Worm (Caenorhabditis elegans): ENCODE measurements around the gene erd-2.2.

Gene erd-2.2

DNA sequence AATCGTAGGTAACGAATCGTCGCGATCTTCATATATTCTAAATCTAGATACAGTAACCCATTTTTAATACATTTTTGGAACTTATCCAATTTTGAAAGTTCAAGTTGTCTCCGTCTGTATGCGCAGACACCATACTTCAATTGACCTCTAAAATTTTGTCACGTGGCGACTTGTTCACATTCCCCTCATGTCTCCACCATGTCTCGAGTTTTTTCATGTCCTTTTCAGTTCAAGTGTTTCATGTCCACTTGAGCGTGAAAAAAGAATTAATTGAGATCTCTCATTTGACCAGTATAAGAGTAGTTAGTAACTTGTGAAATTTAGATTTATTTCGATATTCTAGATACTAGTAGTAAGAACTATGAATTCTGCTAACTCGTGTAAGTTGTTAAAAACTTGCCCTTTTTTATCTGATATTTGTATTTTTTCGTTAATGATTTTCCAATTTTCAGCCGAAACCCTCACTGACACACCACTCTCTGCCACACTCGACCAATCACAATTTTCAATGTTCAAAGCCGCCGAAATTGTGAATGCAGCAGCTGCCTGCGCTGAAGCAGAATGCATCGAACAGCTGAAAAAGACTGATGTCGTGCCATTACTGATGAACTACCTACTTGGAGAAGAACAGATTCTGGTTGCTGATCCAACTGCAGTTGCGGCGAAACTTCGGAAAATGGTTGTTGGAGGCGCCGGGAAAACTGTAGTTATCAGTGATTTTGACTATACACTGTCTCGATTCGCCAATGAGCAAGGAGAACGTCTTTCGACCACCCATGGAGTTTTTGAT, 44.9 kb downstream of the erd-2.2 start (continued):
- no peak for TF ChIP-seq skn-1 (tag; optimal IDR thresholded peaks at IDR 0.05)
- no peak for TF ChIP-seq mxl-3 (GFP tag; optimal IDR thresholded peaks at IDR 0.05)
- no peak for TF ChIP-seq rbr-2 (tag; optimal IDR thresholded peaks at IDR 0.05)
- peak; percentile 25 for TF ChIP-seq nhr-10 (tag; optimal IDR thresholded peaks at IDR 0.05)
- no peak for TF ChIP-seq ZK546.5 (tag; optimal IDR thresholded peaks at IDR 0.05)
- TF ChIP-seq mep-1 (tag; optimal IDR thresholded peaks at IDR 0.05), result peak; percentile 15
- no peak for TF ChIP-seq nhr-237 (tag; optimal IDR thresholded peaks at IDR 0.05)
- TF ChIP-seq lim-7 (GFP tag; IDR thresholded peaks at IDR 0.05), result 0 out of 2 replicates have a peak, but pooled peaks have one; percentile 31
- no peak for TF ChIP-seq ceh-62 (tag; optimal IDR thresholded peaks at IDR 0.05)
- peak in 1 of 2 experiments; percentile 68 for TF ChIP-seq unc-62 (GFP tag; optimal IDR thresholded peaks at IDR 0.05 in 1 of 2)
- TF ChIP-seq unc-62 (tag; optimal IDR thresholded peaks at IDR 0.05), result no peak
- peak; percentile 12 for TF ChIP-seq nhr-25 (tag; optimal IDR thresholded peaks at IDR 0.05; ENCODE audit: borderline replicate concordance, insufficient read depth)
- TF ChIP-seq hlh-30 (tag; optimal IDR thresholded peaks at IDR 0.05; ENCODE audit: insufficient read depth), result peak; percentile 88
- TF ChIP-seq daf-8 (GFP tag; IDR thresholded peaks at IDR 0.05), result no peak

DNA sequence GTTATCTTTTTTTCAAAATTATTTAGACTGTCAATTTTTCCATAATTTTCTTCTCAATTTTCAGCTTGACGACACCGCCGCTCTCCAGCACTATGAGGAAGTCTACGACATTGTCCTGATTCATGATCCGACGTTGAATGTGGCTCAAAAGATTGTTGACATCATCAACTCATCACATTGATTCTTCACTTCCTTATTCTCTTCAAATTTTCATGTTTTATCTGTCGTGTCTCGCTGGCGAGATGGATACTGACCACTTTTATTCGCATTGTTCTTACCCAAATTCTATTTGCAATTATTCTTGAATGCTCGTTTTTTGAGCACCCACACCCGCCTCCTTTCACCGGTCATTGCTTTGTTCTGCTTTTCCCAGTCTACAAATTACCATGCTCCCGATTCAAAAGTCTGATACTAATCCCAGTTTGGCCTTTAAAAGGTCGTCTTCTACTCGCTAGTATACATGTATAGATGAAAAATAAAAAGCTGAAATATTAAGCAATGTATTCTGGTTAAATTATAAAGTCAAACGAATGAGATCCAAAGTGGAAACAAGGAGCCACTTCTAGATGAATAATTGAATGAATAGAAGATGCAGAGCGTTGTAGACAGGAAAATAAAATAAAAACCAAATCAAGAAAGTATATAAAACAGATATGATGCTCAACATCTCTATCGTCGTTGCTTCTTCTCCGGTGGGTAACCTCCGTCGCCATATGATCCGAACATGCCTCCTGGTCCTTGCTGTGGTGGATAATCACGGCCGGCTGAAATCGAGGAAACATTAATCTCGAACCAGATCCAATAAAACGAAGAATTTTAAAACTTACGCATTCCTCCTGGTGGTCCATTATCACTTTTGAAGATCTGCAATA, 46.4 kb downstream of the erd-2.2 start:
- TF ChIP-seq dmd-6 (GFP tag; IDR thresholded peaks at IDR 0.05), result no peak
- TF ChIP-seq madf-5 (GFP tag; IDR thresholded peaks at IDR 0.05), result no peak
- 0 out of 2 replicates have a peak, but pooled peaks have one; percentile 18 for TF ChIP-seq lin-1 (GFP tag; IDR thresholded peaks at IDR 0.05)
- peak; percentile 72; the same call in 1 of the 2 replicates for TF ChIP-seq T26A8.4 (GFP tag; IDR thresholded peaks at IDR 0.05)
- no peak for TF ChIP-seq saeg-2 (GFP tag; IDR thresholded peaks at IDR 0.05)
- TF ChIP-seq zfp-3 (GFP tag; conservative IDR thresholded peaks at IDR 0.05), result peak; percentile 78; the same call in 1 of the 2 replicates
- no peak for TF ChIP-seq unc-130 (GFP tag; optimal IDR thresholded peaks at IDR 0.05)
- peak; percentile 22; the same call in 1 of the 2 replicates for TF ChIP-seq hmg-1.1 (GFP tag; IDR thresholded peaks at IDR 0.05)
- TF ChIP-seq unc-39 (tag; optimal IDR thresholded peaks at IDR 0.05), result no peak
- no peak for TF ChIP-seq rbr-2 (tag; optimal IDR thresholded peaks at IDR 0.05)
- TF ChIP-seq aha-1 (tag), result peak; percentile 73
- no peak for TF ChIP-seq dpl-1 (GFP tag; optimal IDR thresholded peaks at IDR 0.05)
- TF ChIP-seq gei-8 (GFP tag; optimal IDR thresholded peaks at IDR 0.05), result peak; percentile 2
- peak; percentile 45 for TF ChIP-seq nhr-25 (tag; optimal IDR thresholded peaks at IDR 0.05; ENCODE audit: borderline replicate concordance, insufficient read depth)
- TF ChIP-seq mxl-3 (GFP tag; optimal IDR thresholded peaks at IDR 0.05), result no peak
- TF ChIP-seq dve-1 (tag; optimal IDR thresholded peaks at IDR 0.05; ENCODE audit: insufficient read depth), result peak; percentile 23
- TF ChIP-seq pqm-1 (tag; optimal IDR thresholded peaks at IDR 0.05), result no peak
- no peak for TF ChIP-seq cey-2 (tag; optimal IDR thresholded peaks at IDR 0.05; ENCODE audit: borderline replicate concordance, insufficient read depth)
- no peak for TF ChIP-seq lir-3 (tag; optimal IDR thresholded peaks at IDR 0.05)
- TF ChIP-seq lsy-2 (tag; optimal IDR thresholded peaks at IDR 0.05), result peak; percentile 9 to 45
- TF ChIP-seq mes-2 (tag; optimal IDR thresholded peaks at IDR 0.05; ENCODE audit: poor library complexity, severe bottlenecking), result peak; percentile 36
- TF ChIP-seq attf-4 (tag; optimal IDR thresholded peaks at IDR 0.05), result no peak
- TF ChIP-seq ceh-20 (GFP tag; IDR thresholded peaks at IDR 0.05), result 0 out of 2 replicates have a peak, but pooled peaks have one; percentile 10
- no peak for TF ChIP-seq daf-19 (GFP tag; conservative IDR thresholded peaks at IDR 0.05)
- no peak for TF ChIP-seq snpc-1.2 (GFP tag; IDR thresholded peaks at IDR 0.05)
- no peak for TF ChIP-seq fkh-10 (GFP tag; optimal IDR thresholded peaks at IDR 0.05)
- no peak for TF ChIP-seq lin-15B (tag; optimal IDR thresholded peaks at IDR 0.05)
- TF ChIP-seq T20F7.1 (GFP tag; optimal IDR thresholded peaks at IDR 0.05), result peak; percentile 12
- no peak for TF ChIP-seq mdl-1 (tag; optimal IDR thresholded peaks at IDR 0.05)
- no peak for TF ChIP-seq egl-27 (tag; optimal IDR thresholded peaks at IDR 0.05)
- TF ChIP-seq daf-12 (tag; optimal IDR thresholded peaks at IDR 0.05), result no peak
- peak; percentile 47; the same call in 1 of the 2 replicates for TF ChIP-seq arid-1 (GFP tag; conservative IDR thresholded peaks at IDR 0.05)
- no peak for TF ChIP-seq ceh-44 (GFP tag; IDR thresholded peaks at IDR 0.05)
- peak; percentile 12 for TF ChIP-seq F10B5.3 (tag; optimal IDR thresholded peaks at IDR 0.05)

Data from whole organism, L4 larva.